Worm (Caenorhabditis elegans): Measurements from ENCODE around the gene C55C3.8.

- TF ChIP-seq ztf-29 (GFP tag; IDR thresholded peaks at IDR 0.05) (no peak), cog-1 (tag; optimal IDR thresholded peaks at IDR 0.05) (no peak)
These were observed 10.8 kb downstream of the C55C3.8 start for ce11 chrIV:5701646-5702045.
